Worm (Caenorhabditis elegans) whole organism, L1 larva: ENCODE results near the gene C03H5.6.
"Not testable (repeated sequence)": the region's sequence is repeated elsewhere in the genome, so short reads cannot be mapped to it uniquely, and the experiment has no call there.

Source experiments
- C04F5.9 ChIP-seq: sonication (generic microtip); optimal IDR thresholded peaks from 2 replicates; lab custom pipeline; 2016; ENCODE audit warnings: missing genetic modification characterization, missing compliant biosample characterization
- Y116A8C.19 ChIP-seq: sonication (generic microtip); optimal IDR thresholded peaks from 2 replicates; lab custom pipeline; 2016; ENCODE audit warnings: missing compliant biosample characterization, missing genetic modification characterization, borderline replicate concordance
- aha-1 ChIP-seq: fragments of 150-350 bp; optimal IDR thresholded peaks from 2 replicates; lab custom pipeline; 2014; ENCODE audit warnings: missing biosample characterization, missing genetic modification characterization
- aly-2 ChIP-seq: fragments of 150-350 bp; optimal IDR thresholded peaks from 2 replicates; lab custom pipeline; 2014; ENCODE audit warnings: missing biosample characterization, missing genetic modification characterization
- ama-1 ChIP-seq: fragments of 150-350 bp; optimal IDR thresholded peaks from 2 replicates; lab custom pipeline; 2014
- blmp-1 ChIP-seq: fragments of 150-350 bp; optimal IDR thresholded peaks from 2 replicates; lab custom pipeline; 2014; ENCODE audit warnings: missing biosample characterization, missing genetic modification characterization
- ceh-63 ChIP-seq: fragments of 200-800 bp; sonication (Bioruptor generic); optimal IDR thresholded peaks from 2 replicates; lab custom pipeline; 2018; ENCODE audit warnings: mild to moderate bottlenecking, missing genetic modification characterization, missing compliant biosample characterization
- ceh-82 ChIP-seq, 3 experiments: fragments of 150-350 bp in 1 of 3; sonication (generic microtip) in 2 of 3; optimal IDR thresholded peaks; 2 replicates each; lab custom pipeline; 2014 to 2017; ENCODE audit warnings: missing biosample characterization in 3 of 3, missing genetic modification characterization in 3 of 3
- ceh-88 ChIP-seq: fragments of 200-800 bp; sonication (Bioruptor generic); IDR thresholded peaks from 2 replicates; pipeline ENCODE4 v1.3.6; 2022; ENCODE audit warnings: missing genetic modification characterization, missing compliant biosample characterization
- ceh-90 ChIP-seq: sonication (generic microtip); optimal IDR thresholded peaks from 2 replicates; lab custom pipeline; 2016; ENCODE audit warnings: missing genetic modification characterization, missing compliant biosample characterization
- ces-1 ChIP-seq: fragments of 150-350 bp; optimal IDR thresholded peaks from 2 replicates; lab custom pipeline; 2014; ENCODE audit warnings: missing biosample characterization, missing genetic modification reagents, missing genetic modification characterization
- dsc-1 ChIP-seq: sonication (generic microtip); optimal IDR thresholded peaks from 2 replicates; lab custom pipeline; 2016; ENCODE audit warnings: mild to moderate bottlenecking, missing genetic modification characterization, missing compliant biosample characterization
- efl-1 ChIP-seq, 4 experiments: fragments of 150-350 bp; optimal IDR thresholded peaks in 3 of 4; peaks in 1 of 4; 1 replicate in 1 of 4; 2 replicates in 3 of 4; lab custom pipeline; 2014; ENCODE audit warnings: missing biosample characterization in 2 of 4, missing genetic modification characterization in 2 of 4, missing genetic modification reagents in 2 of 4
- egl-13 ChIP-seq: sonication (generic microtip); optimal IDR thresholded peaks from 2 replicates; lab custom pipeline; 2016; ENCODE audit warnings: missing genotype, missing genetic modification reagents, missing genetic modification characterization, missing compliant biosample characterization
- egl-27 ChIP-seq, 2 experiments: fragments of 150-350 bp in 1 of 2; sonication (generic microtip); optimal IDR thresholded peaks; 3 replicates each; lab custom pipeline; 2017 to 2018; ENCODE audit warnings: missing biosample characterization in 2 of 2, missing genetic modification characterization in 2 of 2, missing genetic modification reagents in 2 of 2
- ets-5 ChIP-seq: fragments of 200-800 bp; sonication (Bioruptor generic); IDR thresholded peaks from 2 replicates; pipeline ENCODE4 v1.3.6; 2022; ENCODE audit warnings: missing genetic modification characterization, missing compliant biosample characterization
- fos-1 ChIP-seq: fragments of 150-350 bp; optimal IDR thresholded peaks from 2 replicates; lab custom pipeline; 2014; ENCODE audit warnings: missing biosample characterization, missing genetic modification characterization
- hlh-17 ChIP-seq: fragments of 200-800 bp; sonication (Bioruptor generic); optimal IDR thresholded peaks from 2 replicates; lab custom pipeline; 2018; ENCODE audit warnings: missing genetic modification characterization, mild to moderate bottlenecking, missing compliant biosample characterization, moderate library complexity, borderline replicate concordance
- jun-1 ChIP-seq: fragments of 150-350 bp; optimal IDR thresholded peaks from 2 replicates; lab custom pipeline; 2014; ENCODE audit warnings: missing biosample characterization, missing genetic modification reagents, missing genetic modification characterization
- lin-14 ChIP-seq: fragments of 200-800 bp; sonication (Bioruptor generic); optimal IDR thresholded peaks from 2 replicates; lab custom pipeline; 2018; ENCODE audit warnings: mild to moderate bottlenecking, missing genetic modification characterization, moderate library complexity, missing compliant biosample characterization
- lin-15B ChIP-seq: fragments of 150-350 bp; sonication (generic microtip); optimal IDR thresholded peaks from 3 replicates; lab custom pipeline; 2014; ENCODE audit warnings: missing biosample characterization, missing genetic modification characterization
- lin-39 ChIP-seq: fragments of 150-350 bp; optimal IDR thresholded peaks from 2 replicates; lab custom pipeline; 2014; ENCODE audit warnings: missing biosample characterization, missing genetic modification reagents, missing genetic modification characterization
- lsy-2 ChIP-seq, 2 experiments: fragments of 150-350 bp; optimal IDR thresholded peaks; 2 replicates each; lab custom pipeline; 2014; ENCODE audit warnings: missing biosample characterization in 2 of 2, missing genetic modification characterization in 2 of 2
- mep-1 ChIP-seq: fragments of 150-350 bp; optimal IDR thresholded peaks from 2 replicates; lab custom pipeline; 2014; ENCODE audit warnings: missing biosample characterization, missing genetic modification characterization
- nhr-11 ChIP-seq: fragments of 150-350 bp; optimal IDR thresholded peaks from 2 replicates; lab custom pipeline; 2014; ENCODE audit warnings: missing biosample characterization, missing genetic modification characterization
- nhr-19 ChIP-seq: fragments of 200-800 bp; sonication (Bioruptor generic); conservative IDR thresholded peaks from 2 replicates; pipeline ENCODE4 v1.3.6; 2022; ENCODE audit warnings: missing genetic modification characterization, missing compliant biosample characterization
- nhr-237 ChIP-seq: fragments of 150-350 bp; optimal IDR thresholded peaks from 2 replicates; lab custom pipeline; 2014; ENCODE audit warnings: missing biosample characterization, missing genetic modification characterization
- nhr-28 ChIP-seq: fragments of 150-350 bp; optimal IDR thresholded peaks from 2 replicates; lab custom pipeline; 2014; ENCODE audit warnings: missing biosample characterization, missing genetic modification characterization
- nhr-47 ChIP-seq: sonication (generic microtip); optimal IDR thresholded peaks from 2 replicates; lab custom pipeline; 2016; ENCODE audit warnings: mild to moderate bottlenecking, missing genetic modification characterization, moderate library complexity, missing compliant biosample characterization
- nhr-71 ChIP-seq: sonication (generic microtip); optimal IDR thresholded peaks from 2 replicates; lab custom pipeline; 2016; ENCODE audit warnings: mild to moderate bottlenecking, missing genetic modification characterization, moderate library complexity, missing compliant biosample characterization
- nhr-76 ChIP-seq: sonication (generic microtip); optimal IDR thresholded peaks from 2 replicates; lab custom pipeline; 2017; ENCODE audit warnings: missing biosample characterization, missing genetic modification characterization
- nhr-77 ChIP-seq: fragments of 150-350 bp; optimal IDR thresholded peaks from 2 replicates; lab custom pipeline; 2014; ENCODE audit warnings: missing biosample characterization, missing genetic modification characterization
- nhr-90 ChIP-seq: sonication (generic microtip); optimal IDR thresholded peaks from 2 replicates; lab custom pipeline; 2016; ENCODE audit warnings: mild to moderate bottlenecking, missing genetic modification characterization, missing compliant biosample characterization; ENCODE audit not compliant: poor library complexity
- snu-23 ChIP-seq: sonication (generic microtip); optimal IDR thresholded peaks from 2 replicates; lab custom pipeline; 2016; ENCODE audit warnings: missing genetic modification characterization, missing compliant biosample characterization
- sup-37 ChIP-seq: fragments of 200-800 bp; sonication (Bioruptor generic); optimal IDR thresholded peaks from 2 replicates; lab custom pipeline; 2018; ENCODE audit warnings: mild to moderate bottlenecking, missing genetic modification characterization, missing compliant biosample characterization
- tbx-2 ChIP-seq: sonication (generic microtip); optimal IDR thresholded peaks from 2 replicates; lab custom pipeline; 2016; ENCODE audit warnings: missing genetic modification characterization, missing compliant biosample characterization
- tlp-1 ChIP-seq: fragments of 150-350 bp; optimal IDR thresholded peaks from 2 replicates; lab custom pipeline; 2014; ENCODE audit warnings: missing biosample characterization, missing genetic modification characterization
- vab-15 ChIP-seq: sonication (generic microtip); optimal IDR thresholded peaks from 2 replicates; lab custom pipeline; 2017; ENCODE audit warnings: missing genotype, mild to moderate bottlenecking, missing genetic modification characterization, missing compliant biosample characterization
- zag-1 ChIP-seq: fragments of 150-350 bp; optimal IDR thresholded peaks from 2 replicates; lab custom pipeline; 2014; ENCODE audit warnings: missing biosample characterization, missing genetic modification characterization

C03H5.6 gene

DNA sequence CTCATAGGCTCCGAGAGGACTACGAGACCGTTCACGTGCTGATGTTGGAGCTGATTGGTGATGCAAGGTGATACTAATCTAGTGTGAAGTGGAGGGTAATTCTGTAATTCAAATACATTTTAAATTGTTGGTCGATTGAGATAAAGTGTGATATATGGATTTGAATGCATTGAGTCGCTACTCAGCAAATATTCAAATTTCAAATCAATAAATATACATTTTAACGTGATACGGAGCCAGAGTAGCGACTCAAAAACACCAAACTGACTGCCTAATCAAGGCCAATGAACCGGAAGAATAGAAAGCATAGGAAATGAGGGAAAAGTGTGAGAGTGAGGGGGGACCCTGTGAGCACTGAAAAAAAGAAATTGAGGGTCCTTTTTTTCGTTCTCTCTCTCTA, at the start of gene C03H5.6:
TSS of gene C03H5.6 (minus strand) at position 101 of the 400 bp plus-strand sequence.
- TF ChIP-seq Y116A8C.19 (no peak), nhr-76 (tag; lab: Kevin White, UChicago) (no peak), nhr-90 (no peak), jun-1 (tag; lab: Kevin White, UChicago) (no peak), ama-1 (lab: Kevin White, UChicago) (no peak), tlp-1 (tag; lab: Kevin White, UChicago) (no peak), vab-15 (no peak), blmp-1 (tag; lab: Kevin White, UChicago) (no peak), sup-37 (no peak), nhr-11 (tag; lab: Kevin White, UChicago) (no peak), ceh-88 (no peak), nhr-77 (tag; lab: Kevin White, UChicago) (no peak), nhr-28 (tag; lab: Kevin White, UChicago) (no peak), nhr-237 (tag; lab: Kevin White, UChicago) (no peak), aha-1 (tag; lab: Kevin White, UChicago) (no peak), lin-15B (tag; lab: Kevin White, UChicago) (no peak), dsc-1 (tag; lab: Kevin White, UChicago) (no peak)

ce11 chrII:441102-441501, 41.9 kb upstream of the C03H5.6 start, which contains the start of gene C24H12.1:
C24H12.1 (plus strand) TSS chrII:441402.
- TF ChIP-seq ets-5 (GFP tag; lab: Robert Waterston, UW); nhr-77 (tag; lab: Kevin White, UChicago); ceh-82 (tag; optimal IDR thresholded peaks at IDR 0.05; lab: Kevin White, UChicago): not testable (repeated sequence)

- no peak for TF ChIP-seq egl-27 (tag; optimal IDR thresholded peaks at IDR 0.05; lab: Kevin White, UChicago)
- no peak for TF ChIP-seq egl-13 (tag; lab: Kevin White, UChicago)
- no peak for TF ChIP-seq aha-1 (tag; lab: Kevin White, UChicago)
- no peak for TF ChIP-seq lin-39 (tag; lab: Kevin White, UChicago)
- TF ChIP-seq lsy-2 (tag; optimal IDR thresholded peaks at IDR 0.05; lab: Kevin White, UChicago): no peak
Measured at ce11 chrII:437279-437678, 38.1 kb upstream of the C03H5.6 start.

DNA sequence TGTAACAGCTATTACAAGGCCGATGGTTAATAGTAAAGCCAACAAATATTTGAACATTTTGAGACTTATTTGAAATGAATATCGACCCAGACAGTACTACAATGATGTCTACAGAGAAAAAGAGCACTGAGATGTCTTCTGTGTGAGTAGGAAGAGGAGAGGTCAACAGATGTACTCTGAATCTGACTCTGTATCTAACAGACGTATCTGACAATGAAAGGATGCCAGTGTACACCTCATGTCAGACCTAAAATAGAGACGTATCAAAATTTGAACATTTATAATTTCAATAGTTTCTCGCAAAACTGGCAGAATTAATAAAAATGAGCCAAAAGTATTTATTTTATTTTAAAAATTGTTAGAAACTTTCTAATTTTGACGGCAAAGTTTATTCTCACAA, 23.9 kb upstream of the C03H5.6 start, which contains the start of gene C24H12.8:
TSS of gene C24H12.8 (minus strand) at position 101 of the 400 bp plus-strand sequence.
- TF ChIP-seq ceh-63 (GFP tag; lab: Kevin White, UChicago) (no peak), lin-39 (tag; lab: Kevin White, UChicago) (no peak), nhr-71 (no peak), aly-2 (tag; lab: Kevin White, UChicago) (no peak), nhr-11 (tag; lab: Kevin White, UChicago) (no peak)

DNA sequence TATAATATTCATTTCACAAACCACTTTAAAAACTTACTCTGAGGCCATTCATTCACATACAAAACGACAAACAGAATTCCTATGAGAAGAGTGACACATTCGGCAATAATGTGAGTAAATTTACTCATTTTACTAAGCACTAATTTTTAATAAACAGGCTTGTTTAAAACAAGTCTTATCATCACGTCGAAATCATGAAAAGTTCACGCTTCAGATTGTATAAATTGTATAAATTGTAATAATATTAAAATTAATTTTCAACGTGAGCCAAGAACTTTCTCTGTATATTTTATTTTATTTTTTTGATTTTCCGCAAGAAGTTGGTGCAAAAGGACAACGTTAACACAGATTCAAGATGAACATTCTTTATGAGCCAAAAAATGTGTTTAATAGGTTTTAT, 19.6 kb upstream of the C03H5.6 start, which contains the start of gene C24H12.6:
TSS of gene C24H12.6 (minus strand) at position 101 of the 400 bp plus-strand sequence.
- TF ChIP-seq tbx-2 (tag; lab: Kevin White, UChicago): no peak
- TF ChIP-seq ceh-90 (tag; lab: Kevin White, UChicago): no peak
- TF ChIP-seq hlh-17: no peak
- TF ChIP-seq egl-13 (tag; lab: Kevin White, UChicago): no peak
- no peak for TF ChIP-seq efl-1 (optimal IDR thresholded peaks at IDR 0.05; lab: Kevin White, UChicago)
- TF ChIP-seq efl-1 (GFP tag; optimal IDR thresholded peaks at IDR 0.05 in 1 of 2; lab: Kevin White, UChicago): no peak
- TF ChIP-seq C04F5.9 (tag; lab: Kevin White, UChicago): no peak
- no peak for TF ChIP-seq lin-14 (GFP tag; lab: Kevin White, UChicago)
- TF ChIP-seq vab-15: no peak
- no peak for TF ChIP-seq tlp-1 (tag; lab: Kevin White, UChicago)
- no peak for TF ChIP-seq mep-1 (tag; lab: Kevin White, UChicago)
- TF ChIP-seq ces-1 (GFP tag; lab: Kevin White, UChicago): no peak
- no peak for TF ChIP-seq lsy-2 (tag; optimal IDR thresholded peaks at IDR 0.05; lab: Kevin White, UChicago)
- TF ChIP-seq snu-23 (GFP tag; lab: Kevin White, UChicago): no peak
- TF ChIP-seq zag-1 (tag; lab: Kevin White, UChicago): no peak
- no peak for TF ChIP-seq nhr-19
- no peak for TF ChIP-seq fos-1 (tag; lab: Kevin White, UChicago)
- TF ChIP-seq blmp-1 (tag; lab: Kevin White, UChicago): no peak
- TF ChIP-seq nhr-47 (tag; lab: Kevin White, UChicago): no peak
- TF ChIP-seq, all 84 proteins: peak for 0
